Worm (Caenorhabditis elegans): ENCODE results near the gene alkb-7.

ce11 chrII:12824463-12824862, 36.5 kb upstream of the alkb-7 start:
- TF ChIP-seq nhr-76 (tag; optimal IDR thresholded peaks at IDR 0.05) (no peak), lsy-2 (tag; optimal IDR thresholded peaks at IDR 0.05) (no peak), unc-62 (GFP tag; optimal IDR thresholded peaks at IDR 0.05) (no peak), hlh-1 (tag; optimal IDR thresholded peaks at IDR 0.05) (no peak)
